Worm (Caenorhabditis elegans) whole organism, L4 larva: ENCODE results near the gene Y43F8B.1.

ENCODE experiments used
- aly-2 ChIP-seq: sonication (generic microtip); optimal IDR thresholded peaks from 2 replicates; lab custom pipeline; 2018; ENCODE audit warnings: missing biosample characterization, missing genetic modification characterization
- ama-1 ChIP-seq: fragments of 150-350 bp; optimal IDR thresholded peaks from 2 replicates; lab custom pipeline; 2014; ENCODE audit warnings: inconsistent platforms, mixed read lengths
- ceh-20 ChIP-seq: fragments of 200-800 bp; sonication (Bioruptor generic); IDR thresholded peaks from 2 replicates; pipeline ENCODE4 v1.3.6; 2022; ENCODE audit warnings: missing genetic modification reagents, missing genetic modification characterization, missing compliant biosample characterization
- fkh-10 ChIP-seq: fragments of 150-350 bp; optimal IDR thresholded peaks from 2 replicates; lab custom pipeline; 2014; ENCODE audit warnings: missing biosample characterization, missing genetic modification reagents, missing genetic modification characterization
- jun-1 ChIP-seq: fragments of 150-350 bp; optimal IDR thresholded peaks from 2 replicates; lab custom pipeline; 2014; ENCODE audit warnings: missing biosample characterization, missing genetic modification reagents, missing genetic modification characterization
- lin-13 ChIP-seq: fragments of 150-350 bp; optimal IDR thresholded peaks from 2 replicates; lab custom pipeline; 2014; ENCODE audit warnings: missing biosample characterization, missing genetic modification reagents, missing genetic modification characterization
- lsy-2 ChIP-seq, 2 experiments: fragments of 150-350 bp in 1 of 2; sonication (generic microtip) in 1 of 2; optimal IDR thresholded peaks; 2 replicates each; lab custom pipeline; 2014 to 2017; ENCODE audit warnings: missing biosample characterization in 2 of 2, missing genetic modification characterization in 2 of 2
- nhr-25 ChIP-seq: sonication (generic microtip); optimal IDR thresholded peaks from 2 replicates; lab custom pipeline; 2017; ENCODE audit warnings: missing genetic modification characterization, mild to moderate bottlenecking, missing compliant biosample characterization, antibody characterized with exemption, moderate library complexity, borderline replicate concordance; ENCODE audit not compliant: insufficient read depth
- pqm-1 ChIP-seq: sonication (generic microtip); optimal IDR thresholded peaks from 2 replicates; lab custom pipeline; 2017; ENCODE audit warnings: missing biosample characterization, missing genetic modification characterization
- rbr-2 ChIP-seq: sonication (generic microtip); optimal IDR thresholded peaks from 2 replicates; lab custom pipeline; 2016; ENCODE audit warnings: missing genotype, missing genetic modification characterization, missing compliant biosample characterization
- set-16 ChIP-seq: fragments of 200-800 bp; sonication (Bioruptor generic); IDR thresholded peaks from 2 replicates; pipeline ENCODE4 v1.3.6; 2022; ENCODE audit warnings: missing genetic modification reagents, missing genetic modification characterization, missing compliant biosample characterization
- ztf-7 ChIP-seq: fragments of 150-350 bp; optimal IDR thresholded peaks from 2 replicates; lab custom pipeline; 2014; ENCODE audit warnings: missing biosample characterization, missing genetic modification characterization

DNA sequence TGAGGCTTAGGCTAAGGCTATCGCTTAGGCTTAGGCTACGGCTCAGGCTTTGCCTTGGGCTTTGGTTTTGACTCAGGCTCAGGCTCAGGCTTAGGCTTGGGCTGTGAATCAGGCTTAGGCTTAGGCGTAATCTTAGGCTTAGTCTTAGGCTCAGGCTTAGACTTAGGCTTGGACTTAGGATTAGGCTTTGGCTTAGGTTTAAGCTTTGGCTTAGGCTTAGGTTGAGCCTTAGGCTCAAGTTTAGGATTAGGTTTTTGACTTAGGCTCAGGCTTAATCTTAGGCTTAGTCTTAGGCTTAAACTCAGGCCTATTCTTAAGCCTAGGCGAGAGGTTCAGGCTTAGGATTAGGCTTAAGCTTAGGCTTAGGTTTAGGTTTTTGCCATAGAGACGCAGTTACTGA is 35.6 kb downstream of the Y43F8B.1 start:
- TF ChIP-seq ztf-7 (tag; lab: Kevin White, UChicago) (no peak), jun-1 (tag; lab: Kevin White, UChicago) (no peak), aly-2 (tag; lab: Kevin White, UChicago) (no peak), set-16 (GFP tag; lab: Robert Waterston, UW) (no peak), lsy-2 (tag; optimal IDR thresholded peaks at IDR 0.05; lab: Kevin White, UChicago) (no peak), lin-13 (GFP tag; lab: Kevin White, UChicago) (no peak), nhr-25 (tag; lab: Kevin White, UChicago) (no peak), ceh-20 (GFP tag; lab: Robert Waterston, UW) (no peak), pqm-1 (tag; lab: Kevin White, UChicago) (no peak), rbr-2 (tag; lab: Kevin White, UChicago) (no peak), ama-1 (no peak), fkh-10 (GFP tag; lab: Kevin White, UChicago) (no peak)
